Fruit fly (Drosophila melanogaster): ENCODE data around the gene Adgf-A2.

DNA sequence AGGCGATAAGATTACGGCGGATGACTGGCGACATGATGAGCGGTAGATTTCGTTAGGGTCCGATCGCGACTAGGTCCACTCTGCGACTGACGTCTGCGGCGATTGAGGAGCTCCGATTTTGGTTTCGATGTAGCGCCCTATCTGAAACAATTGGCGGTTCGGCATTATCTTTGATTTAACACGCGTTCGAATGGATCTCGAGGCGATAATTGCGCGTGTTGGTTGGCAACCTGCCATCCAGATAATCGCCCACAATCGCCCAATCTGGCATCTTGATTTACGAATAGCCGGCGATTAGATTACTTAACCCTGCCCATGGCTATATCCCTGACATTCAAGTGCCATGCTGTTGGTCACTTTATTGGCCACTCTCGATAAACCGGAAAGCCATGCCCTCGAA is 9.7 kb downstream of the Adgf-A2 start:
- no peak for TF ChIP-seq CG8478 (optimal IDR thresholded peaks at IDR 0.05)
- no peak for TF ChIP-seq CTCF (optimal IDR thresholded peaks at IDR 0.05)

All from S2 (cell line).